Fruit fly (Drosophila melanogaster) whole organism, embryonic: ENCODE results near the gene Bace.

Source experiments
- Atf-2 ChIP-seq: fragments of 200-800 bp; sonication (Bioruptor generic); optimal IDR thresholded peaks from 2 replicates; lab custom pipeline; 2016; ENCODE audit warnings: missing biosample characterization, missing genetic modification characterization
- Bgb ChIP-seq: fragments of 200-800 bp; sonication (Bioruptor generic); IDR thresholded peaks from 2 replicates; pipeline ENCODE4 v1.3.6; 2022; ENCODE audit warnings: missing biosample characterization, missing genetic modification characterization; ENCODE audit not compliant: partially characterized antibody
- CG1024 ChIP-seq: fragments of 200-800 bp; sonication (Bioruptor generic); IDR thresholded peaks from 2 replicates; pipeline ENCODE4 v1.3.6; 2022; ENCODE audit warnings: missing biosample characterization, missing genetic modification characterization
- CG11093 ChIP-seq: fragments of 200-800 bp; sonication (Bioruptor generic); IDR thresholded peaks from 3 replicates; pipeline ENCODE4 v1.3.6; 2022; ENCODE audit warnings: missing biosample characterization, missing genetic modification characterization
- CG11456 ChIP-seq: fragments of 200-800 bp; sonication (Bioruptor generic); IDR thresholded peaks from 3 replicates; pipeline ENCODE4 v1.3.6; 2022; ENCODE audit warnings: missing biosample characterization, missing genetic modification characterization
- CG12104 ChIP-seq: fragments of 200-800 bp; sonication (Bioruptor generic); optimal IDR thresholded peaks from 3 replicates; lab custom pipeline; 2016; ENCODE audit warnings: missing biosample characterization, missing genetic modification characterization
- CG12155 ChIP-seq: fragments of 200-800 bp; sonication (Bioruptor generic); optimal IDR thresholded peaks from 3 replicates; lab custom pipeline; 2016; ENCODE audit warnings: missing biosample characterization, missing genetic modification characterization
- CG12219 ChIP-seq: fragments of 200-800 bp; sonication (Bioruptor generic); optimal IDR thresholded peaks from 3 replicates; lab custom pipeline; 2018; ENCODE audit warnings: missing biosample characterization, mild to moderate bottlenecking, missing genetic modification characterization
- CG13287 ChIP-seq: fragments of 200-800 bp; sonication (Bioruptor generic); IDR thresholded peaks from 2 replicates; pipeline ENCODE4 v1.3.6; 2022; ENCODE audit warnings: missing biosample characterization, missing genetic modification characterization; ENCODE audit not compliant: partially characterized antibody
- CG13624 ChIP-seq: fragments of 200-800 bp; sonication (Bioruptor generic); optimal IDR thresholded peaks from 2 replicates; lab custom pipeline; 2016; ENCODE audit warnings: missing biosample characterization, missing genetic modification characterization
- CG14667 ChIP-seq: fragments of 200-800 bp; sonication (Bioruptor generic); IDR thresholded peaks from 2 replicates; pipeline ENCODE4 v1.3.6; 2022; ENCODE audit warnings: missing biosample characterization, missing genetic modification characterization
- CG15011 ChIP-seq: fragments of 200-800 bp; sonication (Bioruptor generic); optimal IDR thresholded peaks from 3 replicates; lab custom pipeline; 2018; ENCODE audit warnings: missing biosample characterization, mild to moderate bottlenecking, missing genetic modification characterization
- CG15601 ChIP-seq: fragments of 200-800 bp; sonication (Bioruptor generic); optimal IDR thresholded peaks from 3 replicates; lab custom pipeline; 2019; ENCODE audit warnings: missing biosample characterization, mild to moderate bottlenecking, missing genetic modification characterization, moderate library complexity
- CG1603 ChIP-seq: fragments of 200-800 bp; sonication (Bioruptor generic); optimal IDR thresholded peaks from 2 replicates; lab custom pipeline; 2019; ENCODE audit warnings: missing biosample characterization, mild to moderate bottlenecking, missing genetic modification characterization, moderate library complexity
- CG17802 ChIP-seq: fragments of 200-800 bp; sonication (Bioruptor generic); optimal IDR thresholded peaks from 2 replicates; lab custom pipeline; 2018; ENCODE audit warnings: missing biosample characterization, mild to moderate bottlenecking, missing genetic modification characterization, moderate library complexity
- CG18619 ChIP-seq: fragments of 200-800 bp; sonication (Bioruptor generic); optimal IDR thresholded peaks from 3 replicates; lab custom pipeline; 2017; ENCODE audit warnings: missing biosample characterization, mild to moderate bottlenecking, missing genetic modification characterization
- CG2120 ChIP-seq: fragments of 200-800 bp; sonication (Bioruptor generic); optimal IDR thresholded peaks from 3 replicates; lab custom pipeline; 2016; ENCODE audit warnings: missing biosample characterization, missing genetic modification characterization
- CG31365 ChIP-seq: fragments of 200-800 bp; sonication (Bioruptor generic); optimal IDR thresholded peaks from 2 replicates; lab custom pipeline; 2018; ENCODE audit warnings: missing biosample characterization, mild to moderate bottlenecking, missing genetic modification characterization
- CG32532 ChIP-seq: fragments of 200-800 bp; sonication (Bioruptor generic); IDR thresholded peaks from 2 replicates; pipeline ENCODE4 v1.3.6; 2022; ENCODE audit warnings: missing biosample characterization, missing genetic modification characterization
- CG6175 ChIP-seq: fragments of 200-800 bp; sonication (Bioruptor generic); IDR thresholded peaks from 3 replicates; pipeline ENCODE4 v1.3.6; 2022; ENCODE audit warnings: missing biosample characterization, missing genetic modification characterization
- CG6254 ChIP-seq: fragments of 200-800 bp; sonication (Bioruptor generic); optimal IDR thresholded peaks from 3 replicates; lab custom pipeline; 2017; ENCODE audit warnings: mild to moderate bottlenecking, missing biosample characterization, missing genetic modification reagents, missing genetic modification characterization
- CG9437 ChIP-seq: fragments of 200-800 bp; sonication (Bioruptor generic); optimal IDR thresholded peaks from 2 replicates; lab custom pipeline; 2018; ENCODE audit warnings: missing biosample characterization, mild to moderate bottlenecking, missing genetic modification characterization
- D19A ChIP-seq: fragments of 200-800 bp; optimal IDR thresholded peaks from 3 replicates; lab custom pipeline; 2019; ENCODE audit warnings: missing biosample characterization, mild to moderate bottlenecking, missing genetic modification characterization, moderate library complexity
- Dad ChIP-seq: fragments of 200-800 bp; sonication (Bioruptor generic); optimal IDR thresholded peaks from 3 replicates; lab custom pipeline; 2016; ENCODE audit warnings: missing biosample characterization, missing genetic modification characterization
- Hr39 ChIP-seq: fragments of >200 bp; optimal IDR thresholded peaks from 2 replicates; lab custom pipeline; 2017
- Jarid2 ChIP-seq: fragments of 200-800 bp; sonication (Bioruptor generic); optimal IDR thresholded peaks from 3 replicates; lab custom pipeline; 2017; ENCODE audit warnings: mild to moderate bottlenecking, missing biosample characterization, missing genetic modification reagents, missing genetic modification characterization
- Mad ChIP-seq: fragments of 200-800 bp; sonication (Bioruptor generic); optimal IDR thresholded peaks from 2 replicates; lab custom pipeline; 2016; ENCODE audit warnings: missing biosample characterization, missing genetic modification characterization
- Max ChIP-seq: fragments of 200-800 bp; sonication (Bioruptor generic); optimal IDR thresholded peaks from 2 replicates; lab custom pipeline; 2016; ENCODE audit warnings: missing biosample characterization, mild to moderate bottlenecking, missing genetic modification characterization
- Oli ChIP-seq: fragments of 200-800 bp; sonication (Bioruptor generic); optimal IDR thresholded peaks from 2 replicates; lab custom pipeline; 2018; ENCODE audit warnings: missing biosample characterization, mild to moderate bottlenecking, missing genetic modification characterization, moderate library complexity
- PHDP ChIP-seq: fragments of 200-800 bp; sonication (Bioruptor generic); optimal IDR thresholded peaks from 3 replicates; lab custom pipeline; 2018; ENCODE audit warnings: missing biosample characterization, mild to moderate bottlenecking, missing genetic modification characterization, moderate library complexity
- Pdp1 ChIP-seq, 2 experiments: fragments of 200-800 bp; sonication (Bioruptor generic); optimal IDR thresholded peaks; 3 replicates each; lab custom pipeline; 2016; ENCODE audit warnings: missing biosample characterization in 2 of 2, missing genetic modification characterization in 2 of 2, mild to moderate bottlenecking in 1 of 2, moderate library complexity in 1 of 2
- Ptx1 ChIP-seq: fragments of 200-800 bp; sonication (Bioruptor generic); IDR thresholded peaks from 2 replicates; pipeline ENCODE4 v1.3.6; 2022; ENCODE audit warnings: missing biosample characterization, missing genetic modification characterization
- Ravus ChIP-seq: fragments of 200-800 bp; sonication (Bioruptor generic); IDR thresholded peaks from 2 replicates; pipeline ENCODE4 v1.3.6; 2022; ENCODE audit warnings: missing biosample characterization, missing genetic modification characterization
- Rfx ChIP-seq: fragments of 200-800 bp; sonication (Bioruptor generic); IDR thresholded peaks from 2 replicates; pipeline ENCODE4 v1.3.6; 2022; ENCODE audit warnings: missing biosample characterization, missing genetic modification characterization
- Side ChIP-seq: fragments of 200-800 bp; sonication (Bioruptor generic); optimal IDR thresholded peaks from 2 replicates; lab custom pipeline; 2016; ENCODE audit warnings: missing biosample characterization, missing genetic modification characterization
- ab ChIP-seq: fragments of 200-800 bp; sonication (Bioruptor generic); optimal IDR thresholded peaks from 2 replicates; lab custom pipeline; 2016; ENCODE audit warnings: missing biosample characterization, missing genetic modification characterization
- chif ChIP-seq, 2 experiments: fragments of 200-800 bp; sonication (Bioruptor generic); optimal IDR thresholded peaks; 3 replicates each; lab custom pipeline; 2016; ENCODE audit warnings: missing biosample characterization in 2 of 2, missing genetic modification characterization in 2 of 2
- croc ChIP-seq: fragments of 200-800 bp; sonication (Bioruptor generic); conservative IDR thresholded peaks from 3 replicates; pipeline ENCODE4 v1.3.6; 2022; ENCODE audit warnings: missing biosample characterization, missing genetic modification characterization
- danr ChIP-seq: fragments of 200-800 bp; sonication (Bioruptor generic); IDR thresholded peaks from 2 replicates; pipeline ENCODE4 v1.3.6; 2022; ENCODE audit warnings: missing biosample characterization, missing genetic modification characterization
- emc ChIP-seq: fragments of 200-800 bp; sonication (Bioruptor generic); optimal IDR thresholded peaks from 2 replicates; lab custom pipeline; 2016; ENCODE audit warnings: missing biosample characterization, missing genetic modification characterization
- gt ChIP-seq: fragments of 200-800 bp; sonication (Bioruptor generic); IDR thresholded peaks from 2 replicates; pipeline ENCODE4 v1.3.6; 2022; ENCODE audit warnings: missing biosample characterization, missing genetic modification characterization
- hbn ChIP-seq: fragments of 200-800 bp; sonication (Bioruptor generic); IDR thresholded peaks from 2 replicates; pipeline ENCODE4 v1.3.6; 2022; ENCODE audit warnings: missing biosample characterization, missing genetic modification characterization; ENCODE audit not compliant: partially characterized antibody
- maf-S ChIP-seq: fragments of 200-800 bp; sonication (Bioruptor generic); optimal IDR thresholded peaks from 2 replicates; lab custom pipeline; 2016; ENCODE audit warnings: missing biosample characterization, missing genetic modification characterization
- mld ChIP-seq: fragments of 200-800 bp; sonication (Bioruptor generic); IDR thresholded peaks from 3 replicates; pipeline ENCODE4 v1.3.6; 2022; ENCODE audit warnings: missing biosample characterization, missing genetic modification characterization; ENCODE audit not compliant: partially characterized antibody
- nmo ChIP-seq: fragments of 200-800 bp; sonication (Bioruptor generic); optimal IDR thresholded peaks from 2 replicates; lab custom pipeline; 2018; ENCODE audit warnings: missing biosample characterization, mild to moderate bottlenecking, missing genetic modification characterization, moderate library complexity
- pros ChIP-seq: fragments of 200-800 bp; sonication (Bioruptor generic); optimal IDR thresholded peaks from 3 replicates; lab custom pipeline; 2019; ENCODE audit warnings: missing biosample characterization, mild to moderate bottlenecking, missing genetic modification characterization, moderate library complexity
- seq ChIP-seq: fragments of 200-800 bp; sonication (Bioruptor generic); IDR thresholded peaks from 2 replicates; pipeline ENCODE4 v1.3.6; 2022; ENCODE audit warnings: missing biosample characterization, missing genetic modification characterization
- so ChIP-seq: fragments of 200-800 bp; sonication (Bioruptor generic); IDR thresholded peaks from 3 replicates; pipeline ENCODE4 v1.3.6; 2022; ENCODE audit warnings: missing biosample characterization, missing genetic modification characterization
- sug ChIP-seq: fragments of 200-800 bp; optimal IDR thresholded peaks from 2 replicates; lab custom pipeline; 2019; ENCODE audit warnings: missing biosample characterization, mild to moderate bottlenecking, missing genetic modification characterization, moderate library complexity
- tgo ChIP-seq: fragments of 200-800 bp; sonication (Bioruptor generic); IDR thresholded peaks from 3 replicates; pipeline ENCODE4 v1.3.6; 2022; ENCODE audit warnings: missing biosample characterization, missing genetic modification characterization
- vnd ChIP-seq: fragments of 200-800 bp; sonication (Bioruptor generic); IDR thresholded peaks from 3 replicates; pipeline ENCODE4 v1.3.6; 2022; ENCODE audit warnings: missing biosample characterization, missing genetic modification characterization; ENCODE audit not compliant: partially characterized antibody

The Bace gene

dm6 chr2L:8517256-8517694, 21.2 kb upstream of the Bace start, which contains the start of the genes mRpL51 and Uba4 (continued):
- TF ChIP-seq Pdp1 (GFP tag; optimal IDR thresholded peaks at IDR 0.05; lab: Kevin White, UChicago) (peak; percentile 37 to 89), Dad (GFP tag; lab: Kevin White, UChicago) (no peak), CG12104 (GFP tag; lab: Kevin White, UChicago) (peak; percentile 1), CG6254 (GFP tag; lab: Kevin White, UChicago) (no peak), CG13287 (GFP tag; lab: Robert Waterston, UW) (peak; percentile 79), emc (GFP tag; lab: Kevin White, UChicago) (no peak), CG13624 (GFP tag; lab: Kevin White, UChicago) (peak; percentile 16), mld (GFP tag; lab: Robert Waterston, UW) (no peak), Side (GFP tag; lab: Kevin White, UChicago) (peak; percentile 34), CG2120 (peak; percentile 66), CG1603 (tag; lab: Kevin White, UChicago) (peak; percentile 74), CG9437 (no peak), CG15011 (GFP tag; lab: Kevin White, UChicago) (no peak), so (no peak), CG32532 (GFP tag; lab: Robert Waterston, UW) (no peak), gt (no peak), hbn (GFP tag; lab: Robert Waterston, UW) (peak; percentile 40; the same call in 1 of the 2 replicates), PHDP (peak; percentile 37), seq (GFP tag; lab: Robert Waterston, UW) (no peak), Max (GFP tag; lab: Kevin White, UChicago) (peak; percentile 44), pros (no peak), CG17802 (tag; lab: Kevin White, UChicago) (no peak), sug (tag; lab: Kevin White, UChicago) (peak; percentile 31), CG31365 (tag; lab: Kevin White, UChicago) (no peak), CG11093 (no peak), CG12155 (GFP tag; lab: Kevin White, UChicago) (peak; percentile 26), Jarid2 (GFP tag; lab: Kevin White, UChicago) (no peak), nmo (GFP tag; lab: Kevin White, UChicago) (peak; percentile 30), Ravus (GFP tag; lab: Robert Waterston, UW) (no peak), Bgb (GFP tag; lab: Robert Waterston, UW) (peak; percentile 50; the same call in 1 of the 2 replicates), tgo (GFP tag; lab: Robert Waterston, UW) (no peak), croc (GFP tag; lab: Robert Waterston, UW) (no peak), Mad (GFP tag; lab: Kevin White, UChicago) (peak; percentile 36), CG1024 (GFP tag; lab: Robert Waterston, UW) (no peak), CG18619 (GFP tag; lab: Kevin White, UChicago) (peak; percentile 4), CG15601 (tag; lab: Kevin White, UChicago) (peak; percentile 10), Rfx (no peak), vnd (GFP tag; lab: Robert Waterston, UW) (peak; percentile 48; the same call in 1 of the 3 replicates), maf-S (no peak), chif (GFP tag; optimal IDR thresholded peaks at IDR 0.05; lab: Kevin White, UChicago) (peak in 1 of 2 experiments; percentile 18), danr (GFP tag; lab: Robert Waterston, UW) (no peak), Ptx1 (no peak), CG11456 (GFP tag; lab: Robert Waterston, UW) (no peak), ab (no peak), D19A (tag; lab: Kevin White, UChicago) (no peak), Oli (tag; lab: Kevin White, UChicago) (no peak), CG6175 (no peak), CG12219 (GFP tag; lab: Kevin White, UChicago) (no peak), Atf-2 (GFP tag; lab: Kevin White, UChicago) (no peak), Hr39 (lab: Kevin White, UChicago) (no peak), CG14667 (no peak)
